Worm (Caenorhabditis elegans): Measurements from ENCODE around the gene ogt-1.

DNA sequence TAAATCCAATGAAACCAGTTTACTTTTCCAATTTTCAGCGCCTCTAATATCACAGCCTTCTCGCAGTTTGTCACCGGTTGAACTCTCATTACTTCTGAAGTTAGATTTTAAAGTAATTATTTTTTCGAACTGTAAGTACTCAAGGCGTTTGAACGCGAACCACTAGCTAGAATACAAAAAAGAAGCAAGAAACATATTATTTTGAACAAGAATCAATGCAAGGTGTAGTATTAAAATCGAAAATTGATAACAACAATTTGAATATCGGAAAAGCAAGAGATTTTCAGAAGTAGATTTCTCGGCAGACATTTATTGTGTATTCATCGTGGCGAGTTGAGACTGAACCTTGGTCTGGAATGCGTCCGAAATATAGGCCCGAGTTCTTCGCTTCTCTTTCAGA is 44.4 kb upstream of the ogt-1 start, which contains the start of gene exos-9:
- TF ChIP-seq flt-1 (GFP tag; IDR thresholded peaks at IDR 0.05) (no peak), klf-2 (GFP tag; conservative IDR thresholded peaks at IDR 0.05) (no peak)

Data from whole organism, midembryonic.